Fruit fly (Drosophila melanogaster) whole organism, wandering third instar larva: Measurements from ENCODE around the gene Dref.

Experiments
- Abd-B ChIP-seq: fragments of >200 bp; optimal IDR thresholded peaks from 2 replicates; lab custom pipeline; 2017; ENCODE audit warnings: missing biosample characterization, missing genetic modification characterization
- CG9705 ChIP-seq: fragments of 200-800 bp; sonication (Bioruptor generic); optimal IDR thresholded peaks from 2 replicates; lab custom pipeline; 2018; ENCODE audit warnings: missing biosample characterization, mild to moderate bottlenecking, missing genetic modification characterization
- Dfd ChIP-seq: fragments of >200 bp; optimal IDR thresholded peaks from 2 replicates; lab custom pipeline; 2017; ENCODE audit warnings: missing biosample characterization, missing genetic modification characterization
- Vsx2 ChIP-seq: fragments of 200-300, 225-300 bp; sonication (Bioruptor generic); optimal IDR thresholded peaks from 2 replicates; lab custom pipeline; 2018; ENCODE audit warnings: missing biosample characterization, missing genetic modification characterization; ENCODE audit not compliant: partially characterized antibody
- dl ChIP-seq, 2 experiments: fragments of 175-275, 200-275 bp in 1 of 2; fragments of 200-275 bp in 1 of 2; sonication (Bioruptor generic); optimal IDR thresholded peaks; lab custom pipeline; 2018; ENCODE audit warnings: mild to moderate bottlenecking in 2 of 2, missing biosample characterization in 2 of 2, missing genetic modification characterization in 2 of 2, moderate library complexity in 2 of 2; ENCODE audit not compliant: partially characterized antibody in 2 of 2, insufficient read depth in 1 of 2
- foxo ChIP-seq, 2 experiments: fragments of 200-800 bp; sonication (Bioruptor generic); optimal IDR thresholded peaks; 2 replicates in 1 of 2; 3 replicates in 1 of 2; lab custom pipeline; 2016 to 2017; ENCODE audit warnings: missing biosample characterization in 2 of 2, missing genetic modification characterization in 2 of 2
- lola ChIP-seq: fragments of >200 bp; optimal IDR thresholded peaks from 2 replicates; lab custom pipeline; 2017; ENCODE audit warnings: missing biosample characterization, missing genetic modification characterization
- usp ChIP-seq: fragments of >200 bp; optimal IDR thresholded peaks from 2 replicates; lab custom pipeline; 2017; ENCODE audit warnings: missing biosample characterization, missing genetic modification characterization

dm6 chr2L:9918020-9918959 lies 48.7 kb downstream of the Dref start, which contains the start of the genes CG5885 and CG4598:
- TF ChIP-seq usp (no peak), Dfd (GFP tag; lab: Kevin White, UChicago) (no peak), Abd-B (GFP tag; lab: Kevin White, UChicago) (no peak), lola (GFP tag; lab: Kevin White, UChicago) (no peak), CG9705 (GFP tag; lab: Kevin White, UChicago) (peak; percentile 31), dl (GFP tag; optimal IDR thresholded peaks at IDR 0.05; lab: Kevin White, UChicago; ENCODE audit: insufficient read depth in 1 of 2, partially characterized antibody in 2 of 2) (peak in 1 of 2 experiments; percentile 5), foxo (GFP tag; optimal IDR thresholded peaks at IDR 0.05; lab: Kevin White, UChicago) (peak in 1 of 2 experiments; percentile 83), Vsx2 (GFP tag; lab: Kevin White, UChicago) (no peak)
